Fruit fly (Drosophila melanogaster): ENCODE results near the gene Galt.

The Galt gene

dm6 chr2L:6667719-6668325 lies at the start of gene Galt:
Gene Galt, minus strand, starts transcription at chr2L:6668033.
- TF ChIP-seq CG7271 (tag; optimal IDR thresholded peaks at IDR 0.05) (peak; percentile 35), sd (tag; optimal IDR thresholded peaks at IDR 0.05) (peak; percentile 99), hkb (optimal IDR thresholded peaks at IDR 0.05) (no peak), hkb (GFP tag; IDR thresholded peaks at IDR 0.05) (peak; percentile 30), CG9817 (tag; optimal IDR thresholded peaks at IDR 0.05) (peak; percentile 31), abd-A (tag; optimal IDR thresholded peaks at IDR 0.05) (no peak), CG4707 (GFP tag; optimal IDR thresholded peaks at IDR 0.05) (peak; percentile 2), cwo (GFP tag; optimal IDR thresholded peaks at IDR 0.05) (peak; percentile 38), h (optimal IDR thresholded peaks at IDR 0.05) (no peak), CG13894 (tag; optimal IDR thresholded peaks at IDR 0.05) (no peak), CG16813 (GFP tag; IDR thresholded peaks at IDR 0.05; ENCODE audit: partially characterized antibody) (peak; percentile 82), CG12155 (GFP tag; optimal IDR thresholded peaks at IDR 0.05) (no peak), CG15514 (GFP tag; optimal IDR thresholded peaks at IDR 0.05) (peak; percentile 68), CG12659 (GFP tag; optimal IDR thresholded peaks at IDR 0.05) (peak; percentile 46), CG14860 (GFP tag; IDR thresholded peaks at IDR 0.05; ENCODE audit: partially characterized antibody) (peak; percentile 90), unc-4 (GFP tag; IDR thresholded peaks at IDR 0.05; ENCODE audit: partially characterized antibody) (peak; percentile 63), D (optimal IDR thresholded peaks at IDR 0.05) (no peak), D (GFP tag; optimal IDR thresholded peaks at IDR 0.05) (peak; percentile 27), CG5245 (GFP tag; optimal IDR thresholded peaks at IDR 0.05) (no peak), tll (GFP tag; optimal IDR thresholded peaks at IDR 0.05) (no peak), fd3F (GFP tag; optimal IDR thresholded peaks at IDR 0.05) (peak; percentile 11), Taf1 (GFP tag; IDR thresholded peaks at IDR 0.05) (no peak), Jarid2 (GFP tag; optimal IDR thresholded peaks at IDR 0.05) (peak; percentile 18), pan (optimal IDR thresholded peaks at IDR 0.05) (no peak), pan (GFP tag; optimal IDR thresholded peaks at IDR 0.05 in 1 of 2, IDR thresholded peaks at IDR 0.05 in 1 of 2) (peak in 1 of 2 experiments; percentile 29), Gug (GFP tag; IDR thresholded peaks at IDR 0.05) (no peak), CG31388 (GFP tag; optimal IDR thresholded peaks at IDR 0.05) (no peak), ham (GFP tag; IDR thresholded peaks at IDR 0.05) (no peak), Trl (optimal IDR thresholded peaks at IDR 0.05) (peak; percentile 64 to 85), Trl (GFP tag; optimal IDR thresholded peaks at IDR 0.05) (no peak), exex (tag; optimal IDR thresholded peaks at IDR 0.05) (peak; percentile 66), amos (GFP tag; IDR thresholded peaks at IDR 0.05; ENCODE audit: partially characterized antibody) (peak; percentile 10; the same call in 1 of the 2 replicates), Adf1 (GFP tag; IDR thresholded peaks at IDR 0.05) (peak; percentile 41; the same call in 1 of the 2 replicates), tap (tag; optimal IDR thresholded peaks at IDR 0.05) (peak; percentile 26), CG7963 (GFP tag; IDR thresholded peaks at IDR 0.05; ENCODE audit: partially characterized antibody) (peak; percentile 61; the same call in 1 of the 3 replicates), MESR4 (GFP tag; optimal IDR thresholded peaks at IDR 0.05) (peak; percentile 33), CG13424 (tag; optimal IDR thresholded peaks at IDR 0.05) (peak; percentile 46), mld (GFP tag; IDR thresholded peaks at IDR 0.05; ENCODE audit: partially characterized antibody) (peak; percentile 47; the same call in 1 of the 3 replicates), Doc3 (GFP tag; IDR thresholded peaks at IDR 0.05; ENCODE audit: partially characterized antibody) (no peak; the same call in 1 of the 3 replicates), kah (GFP tag; optimal IDR thresholded peaks at IDR 0.05) (peak; percentile 9), Lhr (GFP tag; optimal IDR thresholded peaks at IDR 0.05) (peak; percentile 5), BEAF-32 (GFP tag; optimal IDR thresholded peaks at IDR 0.05) (peak; percentile 45), tgo (GFP tag; IDR thresholded peaks at IDR 0.05) (peak; percentile 39; the same call in 1 of the 3 replicates), sob (GFP tag; IDR thresholded peaks at IDR 0.05) (peak; percentile 59; the same call in 1 of the 2 replicates), Hmr (GFP tag; optimal IDR thresholded peaks at IDR 0.05) (peak; percentile 66), CG3407 (GFP tag; optimal IDR thresholded peaks at IDR 0.05) (no peak), CG18262 (tag; optimal IDR thresholded peaks at IDR 0.05) (peak; percentile 56), Hr3 (GFP tag; optimal IDR thresholded peaks at IDR 0.05) (peak; percentile 5), CG14710 (tag; optimal IDR thresholded peaks at IDR 0.05) (peak; percentile 68)

All from whole organism, embryonic.